Worm (Caenorhabditis elegans): ENCODE results near the gene hse-5.

DNA sequence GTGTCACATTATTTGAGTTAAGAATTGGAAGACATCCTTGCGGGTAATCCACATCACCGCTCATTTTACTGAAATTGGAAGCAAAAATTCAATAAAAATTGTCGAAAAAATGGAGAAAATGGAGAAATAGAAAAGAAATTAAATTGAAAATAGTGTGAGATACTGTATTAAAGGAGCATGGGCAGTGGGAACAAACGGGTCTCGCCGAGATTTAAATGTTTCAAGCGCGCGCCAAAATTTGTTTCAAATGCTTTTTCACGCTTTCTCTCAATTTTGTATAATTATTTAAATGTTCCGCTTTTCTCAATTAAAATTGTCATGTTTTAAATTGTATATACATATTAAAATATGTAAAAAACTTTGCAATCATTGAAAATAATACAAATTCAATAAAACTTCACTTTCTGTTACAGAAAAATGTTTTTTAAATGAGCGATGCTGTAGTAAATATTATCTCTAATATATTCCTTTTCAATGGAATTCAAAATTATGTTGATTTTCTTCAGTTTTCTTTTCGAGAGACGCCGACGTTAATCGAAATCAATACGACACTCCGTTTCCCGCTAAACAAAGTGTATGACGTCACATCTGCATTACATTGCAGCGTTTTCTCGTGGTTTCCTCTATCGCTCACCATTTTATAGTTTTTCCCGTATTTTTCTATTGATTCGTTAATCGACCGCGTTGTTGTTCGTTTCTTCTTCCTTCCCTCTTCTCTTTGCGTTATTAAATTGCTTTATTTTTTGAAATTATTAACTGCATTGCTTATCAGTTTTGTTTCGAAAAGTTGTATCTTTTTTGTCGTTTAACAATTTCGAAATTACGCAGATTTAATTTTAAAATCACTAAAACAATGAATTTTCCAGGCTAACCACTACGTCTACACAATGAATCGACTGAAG lies 31.8 kb upstream of the hse-5 start, which contains the start of the genes evl-14 and dcn-1:
- TF ChIP-seq somi-1 (GFP tag; optimal IDR thresholded peaks at IDR 0.05) (no peak), cebp-2 (GFP tag; IDR thresholded peaks at IDR 0.05) (no peak), ztf-18 (tag; optimal IDR thresholded peaks at IDR 0.05) (no peak), C06A6.2 (GFP tag; conservative IDR thresholded peaks at IDR 0.05) (no peak), ekl-4 (GFP tag; IDR thresholded peaks at IDR 0.05) (no peak), sea-2 (GFP tag; IDR thresholded peaks at IDR 0.05) (no peak), hlh-26 (GFP tag; conservative IDR thresholded peaks at IDR 0.05) (no peak), B0035.1 (tag; optimal IDR thresholded peaks at IDR 0.05) (no peak), repo-1 (tag; optimal IDR thresholded peaks at IDR 0.05) (no peak), zim-3 (tag; optimal IDR thresholded peaks at IDR 0.05) (no peak), snpc-3.4 (tag; optimal IDR thresholded peaks at IDR 0.05) (peak; percentile 80), ama-1 (optimal IDR thresholded peaks at IDR 0.05) (no peak), ama-1 (GFP tag; optimal IDR thresholded peaks at IDR 0.05) (no peak)
